Fruit fly (Drosophila melanogaster) whole organism, pupa: ENCODE measurements around the gene CG31174.

Experiments used
- CG12605 ChIP-seq: fragments of 200-800 bp; sonication (Bioruptor generic); IDR thresholded peaks from 2 replicates; pipeline ENCODE4 v1.3.6; 2022; ENCODE audit warnings: missing biosample characterization, missing genetic modification characterization
- CG14655 ChIP-seq: fragments of 200-800 bp; sonication (Bioruptor generic); optimal IDR thresholded peaks from 3 replicates; lab custom pipeline; 2017; ENCODE audit warnings: mild to moderate bottlenecking, missing biosample characterization, missing genetic modification reagents, missing genetic modification characterization
- CG32121 ChIP-seq: fragments of 200-800 bp; sonication (Bioruptor generic); IDR thresholded peaks from 2 replicates; pipeline ENCODE4 v1.3.6; 2022; ENCODE audit warnings: missing biosample characterization, missing genetic modification characterization
- CG34367 ChIP-seq: fragments of 200-800 bp; sonication (Bioruptor generic); optimal IDR thresholded peaks from 2 replicates; lab custom pipeline; 2018; ENCODE audit warnings: missing biosample characterization, mild to moderate bottlenecking, missing genetic modification characterization
- CG4496 ChIP-seq: fragments of 200-800 bp; sonication (Bioruptor generic); IDR thresholded peaks from 3 replicates; pipeline ENCODE4 v1.3.6; 2022; ENCODE audit warnings: missing biosample characterization, missing genetic modification characterization
- CG8159 ChIP-seq: fragments of 200-800 bp; sonication (Bioruptor generic); optimal IDR thresholded peaks from 3 replicates; lab custom pipeline; 2018; ENCODE audit warnings: missing biosample characterization, mild to moderate bottlenecking, missing genetic modification characterization, moderate library complexity
- Snoo ChIP-seq: fragments of 200-800 bp; sonication (Bioruptor generic); optimal IDR thresholded peaks from 3 replicates; lab custom pipeline; 2017; ENCODE audit warnings: missing biosample characterization, mild to moderate bottlenecking, missing genetic modification characterization, inconsistent platforms
- fd96Ca ChIP-seq: fragments of 200-800 bp; sonication (Bioruptor generic); IDR thresholded peaks from 3 replicates; pipeline ENCODE4 v1.3.6; 2022; ENCODE audit warnings: missing biosample characterization, missing genetic modification characterization
- gl ChIP-seq: fragments of 200-800 bp; sonication (Bioruptor generic); optimal IDR thresholded peaks from 2 replicates; lab custom pipeline; 2018; ENCODE audit warnings: missing biosample characterization, mild to moderate bottlenecking, missing genetic modification characterization
- rn ChIP-seq: fragments of 200-800 bp; sonication (Bioruptor generic); IDR thresholded peaks from 2 replicates; pipeline ENCODE4 v1.3.6; 2022; ENCODE audit warnings: missing biosample characterization, missing genetic modification characterization

DNA sequence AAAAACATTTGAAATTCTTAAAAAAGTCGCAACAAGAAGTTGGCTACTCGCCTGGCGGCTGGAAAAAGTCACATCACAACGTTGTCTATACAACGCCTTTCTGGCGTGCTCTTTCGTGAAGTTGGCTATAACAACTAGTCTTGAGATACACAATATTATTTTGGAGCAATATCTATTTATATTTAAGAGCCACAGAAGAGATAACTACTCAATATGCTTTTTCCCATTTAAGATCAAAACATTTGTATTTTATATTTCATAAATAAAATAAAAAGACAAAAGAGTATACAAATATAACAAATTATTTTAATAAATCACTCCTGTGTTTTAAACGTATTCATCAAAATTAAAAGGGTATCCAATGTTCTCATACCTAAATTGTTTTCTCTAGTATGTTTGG lies 37.6 kb upstream of the CG31174 start:
- TF ChIP-seq CG34367 (tag; lab: Kevin White, UChicago): no peak
- no peak for TF ChIP-seq CG4496 (GFP tag; lab: Robert Waterston, UW)
- TF ChIP-seq rn (GFP tag; lab: Robert Waterston, UW): no peak
- no peak for TF ChIP-seq Snoo
- TF ChIP-seq fd96Ca (GFP tag; lab: Robert Waterston, UW): no peak
- no peak for TF ChIP-seq CG12605 (GFP tag; lab: Robert Waterston, UW)
- no peak for TF ChIP-seq gl (tag; lab: Kevin White, UChicago)
- no peak for TF ChIP-seq CG8159
- no peak for TF ChIP-seq CG32121
- peak; percentile 76 for TF ChIP-seq CG14655 (GFP tag; lab: Kevin White, UChicago)
